Worm (Caenorhabditis elegans) whole organism, L1 larva: ENCODE data around the gene pho-1.

ENCODE experiments used
- aly-2 ChIP-seq: fragments of 150-350 bp; optimal IDR thresholded peaks from 2 replicates; lab custom pipeline; 2014; ENCODE audit warnings: missing biosample characterization, missing genetic modification characterization
- nhr-28 ChIP-seq: fragments of 150-350 bp; optimal IDR thresholded peaks from 2 replicates; lab custom pipeline; 2014; ENCODE audit warnings: missing biosample characterization, missing genetic modification characterization
- ztf-11 ChIP-seq, 2 experiments: sonication (generic microtip); optimal IDR thresholded peaks; 2 replicates each; lab custom pipeline; 2016 to 2017; ENCODE audit warnings: missing genetic modification characterization in 2 of 2, missing biosample characterization in 1 of 2, missing compliant biosample characterization in 1 of 2

DNA sequence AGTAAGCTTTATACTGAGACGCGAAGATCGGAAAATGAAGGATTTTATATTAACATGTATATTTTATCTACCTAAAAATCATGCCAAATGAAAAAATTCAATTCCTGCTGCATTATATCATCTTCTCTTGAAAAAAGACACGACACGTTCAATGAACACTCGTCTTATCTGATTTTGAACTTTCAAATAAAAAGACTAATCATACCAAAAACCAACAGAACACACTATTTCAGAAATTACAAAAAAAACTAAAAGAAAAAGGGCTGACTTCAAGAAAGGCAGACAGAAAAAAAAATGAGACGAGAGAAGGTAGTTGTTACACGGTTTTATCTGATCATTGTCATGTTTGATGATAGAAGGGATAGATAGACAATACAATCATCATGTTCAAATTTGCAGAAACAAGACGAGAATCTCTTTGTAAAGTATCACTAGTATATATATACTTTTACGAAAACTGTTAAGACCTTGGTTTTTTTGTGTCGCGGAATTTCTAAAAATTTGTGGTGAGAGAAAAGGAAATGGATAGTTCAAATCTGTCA is 47.2 kb upstream of the pho-1 start:
- TF ChIP-seq aly-2 (tag; lab: Kevin White, UChicago) (no peak), nhr-28 (tag; lab: Kevin White, UChicago) (no peak), ztf-11 (tag; optimal IDR thresholded peaks at IDR 0.05; lab: Kevin White, UChicago) (no peak)
